Worm (Caenorhabditis elegans) whole organism, L2 larva: ENCODE measurements around the gene W02A2.9.

Experiments used
- ZK546.5 ChIP-seq: sonication (generic microtip); optimal IDR thresholded peaks from 2 replicates; lab custom pipeline; 2017; ENCODE audit warnings: missing biosample characterization, missing genetic modification characterization
- ama-1 ChIP-seq: fragments of 150-350 bp; optimal IDR thresholded peaks from 2 replicates; lab custom pipeline; 2018; ENCODE audit warnings: inconsistent platforms
- fos-1 ChIP-seq: fragments of 150-350 bp; optimal IDR thresholded peaks from 2 replicates; lab custom pipeline; 2014; ENCODE audit warnings: missing biosample characterization, missing genetic modification characterization
- nhr-21 ChIP-seq: fragments of 150-350 bp; optimal IDR thresholded peaks from 2 replicates; lab custom pipeline; 2014; ENCODE audit warnings: missing biosample characterization, missing genetic modification characterization
- nhr-6 ChIP-seq: fragments of 150-350 bp; optimal IDR thresholded peaks from 2 replicates; lab custom pipeline; 2014; ENCODE audit warnings: missing biosample characterization, missing genetic modification characterization
- skn-1 ChIP-seq: sonication (generic microtip); optimal IDR thresholded peaks from 2 replicates; lab custom pipeline; 2017; ENCODE audit warnings: missing biosample characterization, missing genetic modification characterization
- unc-62 ChIP-seq: fragments of 150-350 bp; optimal IDR thresholded peaks from 2 replicates; lab custom pipeline; 2014; ENCODE audit warnings: missing biosample characterization, missing genetic modification reagents, missing genetic modification characterization
- zag-1 ChIP-seq: fragments of 150-350 bp; optimal IDR thresholded peaks from 2 replicates; lab custom pipeline; 2014; ENCODE audit warnings: missing biosample characterization, missing genetic modification characterization

DNA sequence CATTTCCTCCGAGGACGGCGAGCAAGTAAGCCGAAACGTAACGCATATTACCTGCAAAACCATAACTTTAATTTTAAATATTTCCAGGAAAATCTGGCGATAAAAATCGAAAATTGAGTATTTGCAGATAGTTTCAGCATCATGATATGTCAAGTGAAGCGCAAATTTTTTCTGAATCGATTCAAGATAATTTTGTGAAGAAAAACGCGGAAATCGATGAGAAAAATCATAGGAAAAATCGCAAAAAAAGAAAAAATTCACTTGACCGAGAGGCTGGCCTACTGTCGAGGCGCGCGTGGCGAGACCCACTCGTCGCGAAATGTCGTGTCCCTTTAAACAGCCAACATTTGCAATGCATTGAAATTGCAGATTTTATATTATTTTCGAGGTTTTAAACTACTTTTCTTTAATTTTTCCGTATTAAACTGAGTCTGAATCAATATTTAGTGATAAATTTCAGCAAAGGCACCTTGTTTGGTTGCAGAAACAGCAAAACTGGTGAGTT, 22.8 kb downstream of the W02A2.9 start, which contains the start of the genes rla-2, popl-7 and Y62E10A.24:
- TF ChIP-seq nhr-21 (tag; lab: Kevin White, UChicago) (no peak), ZK546.5 (no peak), skn-1 (tag; lab: Kevin White, UChicago) (no peak), ama-1 (no peak), nhr-6 (tag; lab: Kevin White, UChicago) (no peak), fos-1 (tag; lab: Kevin White, UChicago) (no peak), unc-62 (GFP tag; lab: Kevin White, UChicago) (no peak), zag-1 (no peak)
